Fruit fly (Drosophila melanogaster) whole organism, embryonic: Measurements from ENCODE around the gene Gss1.

Experiments used
- Atf3 ChIP-seq: fragments of 200-800 bp; sonication (Bioruptor generic); optimal IDR thresholded peaks from 3 replicates; lab custom pipeline; 2016; ENCODE audit warnings: missing biosample characterization, missing genetic modification characterization
- Bdp1 ChIP-seq: fragments of 200-800 bp; sonication (Bioruptor generic); optimal IDR thresholded peaks from 3 replicates; lab custom pipeline; 2016; ENCODE audit warnings: missing biosample characterization, missing genetic modification characterization
- CG10543 ChIP-seq: fragments of 200-800 bp; sonication (Bioruptor generic); optimal IDR thresholded peaks from 3 replicates; lab custom pipeline; 2017; ENCODE audit warnings: missing biosample characterization, mild to moderate bottlenecking, missing genetic modification characterization, moderate library complexity
- CG12071 ChIP-seq: fragments of 200-800 bp; sonication (Bioruptor generic); optimal IDR thresholded peaks from 3 replicates; lab custom pipeline; 2018; ENCODE audit warnings: missing biosample characterization, mild to moderate bottlenecking, missing genetic modification characterization
- CG13287 ChIP-seq: fragments of 200-800 bp; sonication (Bioruptor generic); IDR thresholded peaks from 2 replicates; pipeline ENCODE4 v1.3.6; 2022; ENCODE audit warnings: missing biosample characterization, missing genetic modification characterization; ENCODE audit not compliant: partially characterized antibody
- CG14441 ChIP-seq: fragments of 200-800 bp; sonication (Bioruptor generic); IDR thresholded peaks from 2 replicates; pipeline ENCODE4 v1.3.6; 2022; ENCODE audit warnings: missing biosample characterization, missing genetic modification characterization
- CG17802 ChIP-seq: fragments of 200-800 bp; sonication (Bioruptor generic); optimal IDR thresholded peaks from 2 replicates; lab custom pipeline; 2018; ENCODE audit warnings: missing biosample characterization, mild to moderate bottlenecking, missing genetic modification characterization, moderate library complexity
- CG18262 ChIP-seq: fragments of 200-800 bp; optimal IDR thresholded peaks from 3 replicates; lab custom pipeline; 2019; ENCODE audit warnings: missing biosample characterization, mild to moderate bottlenecking, missing genetic modification characterization, moderate library complexity
- CG2116 ChIP-seq: fragments of 200-800 bp; sonication (Bioruptor generic); optimal IDR thresholded peaks from 3 replicates; lab custom pipeline; 2018; ENCODE audit warnings: missing biosample characterization, mild to moderate bottlenecking, missing genetic modification characterization
- CG3407 ChIP-seq: fragments of 200-800 bp; sonication (Bioruptor generic); optimal IDR thresholded peaks from 2 replicates; lab custom pipeline; 2018; ENCODE audit warnings: missing biosample characterization, mild to moderate bottlenecking, missing genetic modification characterization
- CG34376 ChIP-seq: fragments of 200-800 bp; sonication (Bioruptor generic); optimal IDR thresholded peaks from 2 replicates; lab custom pipeline; 2018; ENCODE audit warnings: missing biosample characterization, mild to moderate bottlenecking, missing genetic modification characterization
- CG3847 ChIP-seq: fragments of 200-800 bp; sonication (Bioruptor generic); IDR thresholded peaks from 2 replicates; pipeline ENCODE4 v1.3.6; 2022; ENCODE audit warnings: missing biosample characterization, missing genetic modification characterization
- CG4360 ChIP-seq: fragments of 200-800 bp; sonication (Bioruptor generic); IDR thresholded peaks from 2 replicates; pipeline ENCODE4 v1.3.6; 2022; ENCODE audit warnings: missing biosample characterization, missing genetic modification characterization
- CG6175 ChIP-seq: fragments of 200-800 bp; sonication (Bioruptor generic); IDR thresholded peaks from 3 replicates; pipeline ENCODE4 v1.3.6; 2022; ENCODE audit warnings: missing biosample characterization, missing genetic modification characterization
- CG6813 ChIP-seq: fragments of 200-800 bp; sonication (Bioruptor generic); optimal IDR thresholded peaks from 2 replicates; lab custom pipeline; 2017; ENCODE audit warnings: missing biosample characterization, missing genetic modification characterization, mild to moderate bottlenecking, moderate library complexity, missing genetic modification reagents
- CG7271 ChIP-seq: fragments of 200-800 bp; sonication (Bioruptor generic); optimal IDR thresholded peaks from 2 replicates; lab custom pipeline; 2018; ENCODE audit warnings: missing biosample characterization, mild to moderate bottlenecking, missing genetic modification characterization, moderate library complexity
- CG9817 ChIP-seq: fragments of 200-800 bp; sonication (Bioruptor generic); optimal IDR thresholded peaks from 2 replicates; lab custom pipeline; 2018; ENCODE audit warnings: missing biosample characterization, mild to moderate bottlenecking, missing genetic modification characterization, moderate library complexity
- Dip3 ChIP-seq: fragments of 200-800 bp; sonication (Bioruptor generic); optimal IDR thresholded peaks from 3 replicates; lab custom pipeline; 2016; ENCODE audit warnings: missing biosample characterization, missing genetic modification characterization
- Dref ChIP-seq: fragments of 200-800 bp; sonication (Bioruptor generic); IDR thresholded peaks from 2 replicates; pipeline ENCODE4 v1.3.6; 2022; ENCODE audit warnings: missing biosample characterization, missing genetic modification characterization
- Gug ChIP-seq: fragments of 200-800 bp; sonication (Bioruptor generic); IDR thresholded peaks from 4 replicates; pipeline ENCODE4 v1.3.6; 2022; ENCODE audit warnings: missing biosample characterization, missing genetic modification characterization
- HLH4C ChIP-seq: fragments of 200-800 bp; sonication (Bioruptor generic); IDR thresholded peaks from 3 replicates; pipeline ENCODE4 v1.3.6; 2022; ENCODE audit warnings: missing biosample characterization, missing genetic modification characterization; ENCODE audit not compliant: partially characterized antibody
- Hand ChIP-seq: fragments of 200-800 bp; sonication (Bioruptor generic); optimal IDR thresholded peaks from 2 replicates; lab custom pipeline; 2017; ENCODE audit warnings: mild to moderate bottlenecking, missing biosample characterization, missing genetic modification reagents, missing genetic modification characterization
- HmgZ ChIP-seq: fragments of 200-800 bp; sonication (Bioruptor generic); optimal IDR thresholded peaks from 2 replicates; lab custom pipeline; 2018; ENCODE audit warnings: missing biosample characterization, mild to moderate bottlenecking, missing genetic modification characterization
- Hmr ChIP-seq: fragments of 200-800 bp; sonication (Bioruptor generic); optimal IDR thresholded peaks from 3 replicates; lab custom pipeline; 2017; ENCODE audit warnings: mild to moderate bottlenecking, missing biosample characterization, missing genetic modification reagents, missing genetic modification characterization
- Hr39 ChIP-seq: fragments of >200 bp; optimal IDR thresholded peaks from 2 replicates; lab custom pipeline; 2017
- Kr ChIP-seq: fragments of 200-800 bp; sonication (Bioruptor generic); optimal IDR thresholded peaks from 2 replicates; lab custom pipeline; 2017; ENCODE audit warnings: missing biosample characterization, mild to moderate bottlenecking, missing genetic modification characterization
- Opbp ChIP-seq: fragments of 200-800 bp; sonication (Bioruptor generic); IDR thresholded peaks from 3 replicates; pipeline ENCODE4 v1.3.6; 2022; ENCODE audit warnings: missing biosample characterization, missing genetic modification characterization; ENCODE audit not compliant: partially characterized antibody
- Rx ChIP-seq: fragments of 200-800 bp; sonication (Bioruptor generic); IDR thresholded peaks from 2 replicates; pipeline ENCODE4 v1.3.6; 2022; ENCODE audit warnings: missing biosample characterization, missing genetic modification characterization
- Six4 ChIP-seq: fragments of 200-800 bp; sonication (Bioruptor generic); optimal IDR thresholded peaks from 2 replicates; lab custom pipeline; 2016; ENCODE audit warnings: missing biosample characterization, missing genetic modification characterization
- Ssrp ChIP-seq: fragments of 200-800 bp; sonication (Bioruptor generic); optimal IDR thresholded peaks from 2 replicates; lab custom pipeline; 2018; ENCODE audit warnings: missing biosample characterization, mild to moderate bottlenecking, missing genetic modification characterization, moderate library complexity
- Tbp ChIP-seq: fragments of >200 bp; optimal IDR thresholded peaks from 2 replicates; lab custom pipeline; 2018; ENCODE audit warnings: missing biosample characterization, missing genetic modification characterization
- bsh ChIP-seq, 2 experiments: fragments of 200-800 bp; sonication (Bioruptor generic); optimal IDR thresholded peaks; 2 replicates each; lab custom pipeline; 2017 to 2018; ENCODE audit warnings: mild to moderate bottlenecking in 2 of 2, missing biosample characterization in 2 of 2, missing genetic modification characterization in 2 of 2, moderate library complexity in 1 of 2
- cas ChIP-seq: fragments of 200-800 bp; sonication (Bioruptor generic); IDR thresholded peaks from 2 replicates; pipeline ENCODE4 v1.3.6; 2022; ENCODE audit warnings: missing biosample characterization, missing genetic modification characterization
- danr ChIP-seq: fragments of 200-800 bp; sonication (Bioruptor generic); IDR thresholded peaks from 2 replicates; pipeline ENCODE4 v1.3.6; 2022; ENCODE audit warnings: missing biosample characterization, missing genetic modification characterization
- fd102C ChIP-seq: fragments of 200-800 bp; sonication (Bioruptor generic); optimal IDR thresholded peaks from 2 replicates; lab custom pipeline; 2018; ENCODE audit warnings: missing biosample characterization, mild to moderate bottlenecking, missing genetic modification characterization, moderate library complexity
- klu ChIP-seq: fragments of 200-800 bp; sonication (Bioruptor generic); IDR thresholded peaks from 2 replicates; pipeline ENCODE4 v1.3.6; 2022; ENCODE audit warnings: missing biosample characterization, missing genetic modification characterization
- lmd ChIP-seq: fragments of 200-800 bp; sonication (Bioruptor generic); IDR thresholded peaks from 2 replicates; pipeline ENCODE4 v1.3.6; 2022; ENCODE audit warnings: missing biosample characterization, missing genetic modification characterization
- maf-S ChIP-seq: fragments of 200-800 bp; sonication (Bioruptor generic); optimal IDR thresholded peaks from 2 replicates; lab custom pipeline; 2016; ENCODE audit warnings: missing biosample characterization, missing genetic modification characterization
- mirr ChIP-seq: fragments of 200-800 bp; sonication (Bioruptor generic); optimal IDR thresholded peaks from 3 replicates; lab custom pipeline; 2018; ENCODE audit warnings: missing biosample characterization, mild to moderate bottlenecking, missing genetic modification characterization
- nau ChIP-seq: fragments of 200-800 bp; sonication (Bioruptor generic); optimal IDR thresholded peaks from 3 replicates; lab custom pipeline; 2017; ENCODE audit warnings: missing biosample characterization, mild to moderate bottlenecking, missing genetic modification characterization, missing genetic modification reagents
- onecut ChIP-seq: fragments of 200-800 bp; sonication (Bioruptor generic); IDR thresholded peaks from 2 replicates; pipeline ENCODE4 v1.3.6; 2022; ENCODE audit warnings: missing biosample characterization, missing genetic modification characterization
- otp ChIP-seq: fragments of 200-800 bp; sonication (Bioruptor generic); IDR thresholded peaks from 3 replicates; pipeline ENCODE4, ENCODE4 v1.3.6; 2022; ENCODE audit warnings: missing biosample characterization, missing genetic modification characterization
- pfk ChIP-seq: fragments of 200-800 bp; sonication (Bioruptor generic); optimal IDR thresholded peaks from 2 replicates; lab custom pipeline; 2018; ENCODE audit warnings: missing biosample characterization, mild to moderate bottlenecking, missing genetic modification characterization, moderate library complexity
- pho ChIP-seq: fragments of 200-800 bp; sonication (Bioruptor generic); optimal IDR thresholded peaks from 2 replicates; lab custom pipeline; 2016; ENCODE audit warnings: missing biosample characterization, missing genetic modification characterization
- pzg ChIP-seq: fragments of 200-800 bp; sonication (Bioruptor generic); optimal IDR thresholded peaks from 3 replicates; lab custom pipeline; 2018; ENCODE audit warnings: missing biosample characterization, mild to moderate bottlenecking, missing genetic modification characterization, moderate library complexity
- repo ChIP-seq: fragments of 200-800 bp; sonication (Bioruptor generic); optimal IDR thresholded peaks from 2 replicates; lab custom pipeline; 2016; ENCODE audit warnings: missing biosample characterization, missing genetic modification characterization
- sc ChIP-seq, 3 experiments: fragments of >200 bp in 2 of 3; fragments of 200-800 bp in 1 of 3; sonication (Bioruptor generic) in 1 of 3; optimal IDR thresholded peaks; 2 replicates in 2 of 3; 3 replicates in 1 of 3; lab custom pipeline; 2017; ENCODE audit warnings: mild to moderate bottlenecking in 1 of 3, missing biosample characterization in 1 of 3, missing genetic modification characterization in 1 of 3, missing genetic modification reagents in 1 of 3
- sens ChIP-seq: fragments of 200-800 bp; sonication (Bioruptor generic); peaks from one replicate; lab custom pipeline; 2016; ENCODE audit warnings: missing biosample characterization, missing genetic modification characterization
- tin ChIP-seq: fragments of 200-800 bp; sonication (Bioruptor generic); optimal IDR thresholded peaks from 3 replicates; lab custom pipeline; 2016; ENCODE audit warnings: missing biosample characterization, missing genetic modification characterization
- tna ChIP-seq: fragments of 200-800 bp; sonication (Bioruptor generic); IDR thresholded peaks from 2 replicates; pipeline ENCODE4 v1.3.6; 2022; ENCODE audit warnings: missing biosample characterization, missing genetic modification characterization; ENCODE audit not compliant: partially characterized antibody
- z ChIP-seq: fragments of 200-800 bp; sonication (Bioruptor generic); IDR thresholded peaks from 3 replicates; pipeline ENCODE4 v1.3.6; 2022; ENCODE audit warnings: missing biosample characterization, missing genetic modification characterization

Gss1 gene

DNA sequence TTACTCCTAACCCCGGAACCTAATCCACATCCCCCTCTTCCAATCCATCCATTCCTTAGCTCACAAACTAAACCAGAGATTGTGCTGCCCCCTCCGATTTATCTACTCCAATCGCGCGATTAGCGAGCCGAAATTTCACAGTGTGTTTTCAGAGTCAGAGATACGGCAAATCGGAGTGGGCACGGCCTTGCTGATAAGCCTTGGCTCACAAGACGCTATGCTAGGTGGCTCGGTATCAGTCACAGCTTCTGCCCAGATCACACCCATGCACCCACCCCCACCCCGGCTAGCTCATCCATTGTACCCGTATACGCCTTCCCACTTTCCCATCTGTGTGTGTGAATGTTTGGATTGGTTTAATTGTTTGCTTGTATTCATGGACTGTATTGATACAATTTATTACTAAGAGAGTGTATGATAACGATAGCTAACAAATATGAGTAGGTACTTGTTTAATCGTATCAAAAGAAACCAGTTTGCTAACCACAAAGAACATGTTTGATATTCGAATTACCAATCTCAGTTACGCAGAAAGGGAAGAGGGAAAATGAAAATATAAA lies 43.4 kb upstream of the Gss1 start (continued):
- TF ChIP-seq Six4 (GFP tag; lab: Kevin White, UChicago), result no peak
- no peak for TF ChIP-seq Rx (GFP tag; lab: Robert Waterston, UW)
- TF ChIP-seq CG18262 (tag; lab: Kevin White, UChicago), result no peak
- no peak for TF ChIP-seq pho (GFP tag; lab: Kevin White, UChicago)
- no peak for TF ChIP-seq z
- no peak for TF ChIP-seq CG14441
- TF ChIP-seq Kr (GFP tag; lab: Kevin White, UChicago), result no peak
- peak; percentile 86 for TF ChIP-seq CG34376 (GFP tag; lab: Kevin White, UChicago)
- no peak for TF ChIP-seq bsh (GFP tag; optimal IDR thresholded peaks at IDR 0.05; lab: Kevin White, UChicago)
- no peak for TF ChIP-seq Hr39
- no peak for TF ChIP-seq Gug
- TF ChIP-seq CG9817 (tag; lab: Kevin White, UChicago), result no peak
- peak; percentile 17 for TF ChIP-seq HmgZ (tag; lab: Kevin White, UChicago)
- TF ChIP-seq fd102C (GFP tag; lab: Kevin White, UChicago), result no peak
- no peak for TF ChIP-seq pzg (GFP tag; lab: Kevin White, UChicago)
- peak; percentile 28 for TF ChIP-seq CG6813 (GFP tag; lab: Kevin White, UChicago)
- TF ChIP-seq nau, result no peak
- no peak for TF ChIP-seq danr
- TF ChIP-seq CG10543 (GFP tag; lab: Kevin White, UChicago), result peak; percentile 4
- TF ChIP-seq klu (GFP tag; lab: Robert Waterston, UW), result no peak
- TF ChIP-seq Dip3 (GFP tag; lab: Kevin White, UChicago), result no peak
- no peak for TF ChIP-seq pfk (GFP tag; lab: Kevin White, UChicago)
- no peak for TF ChIP-seq tna (GFP tag; lab: Robert Waterston, UW)
- TF ChIP-seq CG6175 (GFP tag; lab: Robert Waterston, UW), result no peak
- TF ChIP-seq onecut (GFP tag; lab: Robert Waterston, UW), result no peak
- no peak for TF ChIP-seq lmd
- TF ChIP-seq Hmr (GFP tag; lab: Kevin White, UChicago), result no peak
- TF ChIP-seq Atf3 (GFP tag; lab: Kevin White, UChicago), result no peak
- TF ChIP-seq Tbp (GFP tag; lab: Kevin White, UChicago), result no peak
- TF ChIP-seq Ssrp (tag; lab: Kevin White, UChicago), result no peak
- no peak for TF ChIP-seq CG2116 (GFP tag; lab: Kevin White, UChicago)
- no peak for TF ChIP-seq Opbp (GFP tag; lab: Robert Waterston, UW)
- TF ChIP-seq CG12071 (GFP tag; lab: Kevin White, UChicago), result no peak
- no peak for TF ChIP-seq Dref (GFP tag; lab: Robert Waterston, UW)
- no peak for TF ChIP-seq maf-S (GFP tag; lab: Kevin White, UChicago)
- no peak for TF ChIP-seq CG13287
- no peak for TF ChIP-seq CG7271 (tag; lab: Kevin White, UChicago)
- no peak for TF ChIP-seq sc (optimal IDR thresholded peaks at IDR 0.05; lab: Kevin White, UChicago)
- TF ChIP-seq sc (GFP tag; optimal IDR thresholded peaks at IDR 0.05; lab: Kevin White, UChicago), result no peak
- no peak for TF ChIP-seq Bdp1 (GFP tag; lab: Kevin White, UChicago)
- TF ChIP-seq CG4360 (GFP tag; lab: Robert Waterston, UW), result no peak
- TF ChIP-seq CG17802 (tag; lab: Kevin White, UChicago), result no peak
- no peak for TF ChIP-seq CG3407 (GFP tag; lab: Kevin White, UChicago)
- no peak for TF ChIP-seq Hand (GFP tag; lab: Kevin White, UChicago)
- TF ChIP-seq tin (GFP tag; lab: Kevin White, UChicago), result no peak
- TF ChIP-seq CG3847 (GFP tag; lab: Robert Waterston, UW), result no peak
- no peak for TF ChIP-seq repo (GFP tag; lab: Kevin White, UChicago)
- peak; percentile 16 for TF ChIP-seq sens
- peak; percentile 31 for TF ChIP-seq mirr (GFP tag; lab: Kevin White, UChicago)
- no peak for TF ChIP-seq cas
- TF ChIP-seq HLH4C (GFP tag; lab: Robert Waterston, UW), result no peak
- no peak for TF ChIP-seq otp (GFP tag; lab: Robert Waterston, UW)
